Worm (Caenorhabditis elegans) whole organism, early embryonic: Measurements from ENCODE around the gene pgph-3.

Experiments used
- B0310.2 ChIP-seq: sonication (generic microtip); optimal IDR thresholded peaks from 2 replicates; lab custom pipeline; 2016; ENCODE audit warnings: mild to moderate bottlenecking, missing genetic modification characterization, missing compliant biosample characterization
- F13C5.2 ChIP-seq: sonication (generic microtip); optimal IDR thresholded peaks from 2 replicates; lab custom pipeline; 2017; ENCODE audit warnings: mild to moderate bottlenecking, missing genetic modification characterization, inconsistent platforms, missing compliant biosample characterization
- aly-1 ChIP-seq: sonication (generic microtip); optimal IDR thresholded peaks from 2 replicates; lab custom pipeline; 2016; ENCODE audit warnings: missing genetic modification characterization, missing compliant biosample characterization
- ama-1 ChIP-seq: fragments of 150-350 bp; optimal IDR thresholded peaks from 2 replicates; lab custom pipeline; 2014
- flt-1 ChIP-seq: fragments of 200-800 bp; sonication (Bioruptor generic); IDR thresholded peaks from 2 replicates; pipeline ENCODE4 v1.3.6; 2022; ENCODE audit warnings: missing genetic modification characterization, missing compliant biosample characterization
- hmbx-1 ChIP-seq: sonication (generic microtip); optimal IDR thresholded peaks from 2 replicates; lab custom pipeline; 2016; ENCODE audit warnings: mild to moderate bottlenecking, missing genetic modification characterization, missing compliant biosample characterization
- hnd-1 ChIP-seq: sonication (generic microtip); optimal IDR thresholded peaks from 2 replicates; lab custom pipeline; 2016; ENCODE audit warnings: missing genetic modification characterization, missing compliant biosample characterization
- pes-1 ChIP-seq: fragments of 200-800 bp; sonication (Bioruptor generic); IDR thresholded peaks from 2 replicates; pipeline ENCODE4 v1.3.6; 2022; ENCODE audit warnings: missing genetic modification reagents, missing genetic modification characterization, missing compliant biosample characterization
- sea-1 ChIP-seq: fragments of 200-800 bp; sonication (Bioruptor generic); conservative IDR thresholded peaks from 2 replicates; pipeline ENCODE4 v1.3.6; 2022; ENCODE audit warnings: missing genetic modification characterization, missing compliant biosample characterization
- tbx-11 ChIP-seq: fragments of 200-800 bp; sonication (Bioruptor generic); IDR thresholded peaks from 2 replicates; pipeline ENCODE4 v1.3.6; 2022; ENCODE audit warnings: missing genetic modification characterization, missing compliant biosample characterization
- tbx-37 ChIP-seq: fragments of 200-800 bp; sonication (Bioruptor generic); conservative IDR thresholded peaks from 2 replicates; pipeline ENCODE4 v1.3.6; 2022; ENCODE audit warnings: missing genetic modification reagents, missing genetic modification characterization, missing compliant biosample characterization

ce11 chrV:5774137-5774536 is 10.5 kb upstream of the pgph-3 start:
- TF ChIP-seq B0310.2 (tag; lab: Kevin White, UChicago) (no peak), tbx-37 (GFP tag; lab: Robert Waterston, UW) (no peak), ama-1 (lab: Kevin White, UChicago) (no peak), sea-1 (GFP tag; lab: Robert Waterston, UW) (no peak), hmbx-1 (tag; lab: Kevin White, UChicago) (no peak), tbx-11 (GFP tag; lab: Robert Waterston, UW) (no peak), flt-1 (GFP tag; lab: Robert Waterston, UW) (no peak), F13C5.2 (no peak), aly-1 (tag; lab: Kevin White, UChicago) (no peak), hnd-1 (no peak), pes-1 (GFP tag; lab: Robert Waterston, UW) (no peak)
